Fruit fly (Drosophila melanogaster) whole organism, embryonic: ENCODE measurements around the gene RpL24.

Experiments used
- CG1233 ChIP-seq: fragments of 200-800 bp; sonication (Bioruptor generic); optimal IDR thresholded peaks from 4 replicates; lab custom pipeline; 2018; ENCODE audit warnings: missing biosample characterization, mild to moderate bottlenecking, missing genetic modification characterization
- CG13775 ChIP-seq: fragments of 200-800 bp; sonication (Bioruptor generic); optimal IDR thresholded peaks from 3 replicates; lab custom pipeline; 2017; ENCODE audit warnings: missing biosample characterization, mild to moderate bottlenecking, missing genetic modification characterization
- CG14014 ChIP-seq: fragments of 200-800 bp; sonication (Bioruptor generic); IDR thresholded peaks from 2 replicates; pipeline ENCODE4 v1.3.6; 2022; ENCODE audit warnings: missing biosample characterization, missing genetic modification characterization
- CG17612 ChIP-seq: fragments of 200-800 bp; sonication (Bioruptor generic); IDR thresholded peaks from 2 replicates; pipeline ENCODE4 v1.3.6; 2022; ENCODE audit warnings: missing biosample characterization, missing genetic modification characterization
- CG17912 ChIP-seq: fragments of 200-800 bp; sonication (Bioruptor generic); optimal IDR thresholded peaks from 2 replicates; lab custom pipeline; 2018; ENCODE audit warnings: missing biosample characterization, mild to moderate bottlenecking, missing genetic modification characterization
- CG18011 ChIP-seq: fragments of 200-800 bp; sonication (Bioruptor generic); optimal IDR thresholded peaks from 2 replicates; lab custom pipeline; 2017; ENCODE audit warnings: missing biosample characterization, missing genetic modification characterization, mild to moderate bottlenecking, moderate library complexity, missing genotype
- CG18619 ChIP-seq: fragments of 200-800 bp; sonication (Bioruptor generic); optimal IDR thresholded peaks from 3 replicates; lab custom pipeline; 2017; ENCODE audit warnings: missing biosample characterization, mild to moderate bottlenecking, missing genetic modification characterization
- CG18764 ChIP-seq: fragments of 200-800 bp; sonication (Bioruptor generic); optimal IDR thresholded peaks from 3 replicates; lab custom pipeline; 2016; ENCODE audit warnings: missing biosample characterization, missing genetic modification characterization
- CG2678 ChIP-seq: fragments of 200-800 bp; sonication (Bioruptor generic); optimal IDR thresholded peaks from 3 replicates; lab custom pipeline; 2019; ENCODE audit warnings: missing biosample characterization, mild to moderate bottlenecking, missing genetic modification characterization, moderate library complexity
- CG3065 ChIP-seq: fragments of 200-800 bp; sonication (Bioruptor generic); optimal IDR thresholded peaks from 2 replicates; lab custom pipeline; 2016; ENCODE audit warnings: missing biosample characterization, missing genetic modification characterization
- CG3163 ChIP-seq: fragments of 200-800 bp; sonication (Bioruptor generic); optimal IDR thresholded peaks from 3 replicates; lab custom pipeline; 2016; ENCODE audit warnings: missing biosample characterization, missing genetic modification characterization
- CG32532 ChIP-seq: fragments of 200-800 bp; sonication (Bioruptor generic); IDR thresholded peaks from 2 replicates; pipeline ENCODE4 v1.3.6; 2022; ENCODE audit warnings: missing biosample characterization, missing genetic modification characterization
- CG33213 ChIP-seq: fragments of 200-800 bp; sonication (Bioruptor generic); optimal IDR thresholded peaks from 3 replicates; lab custom pipeline; 2016; ENCODE audit warnings: missing biosample characterization, missing genetic modification characterization
- CG9215 ChIP-seq: fragments of 200-800 bp; sonication (Bioruptor generic); IDR thresholded peaks from 2 replicates; pipeline ENCODE4 v1.3.6; 2022; ENCODE audit warnings: missing biosample characterization, missing genetic modification characterization
- Dad ChIP-seq: fragments of 200-800 bp; sonication (Bioruptor generic); optimal IDR thresholded peaks from 3 replicates; lab custom pipeline; 2016; ENCODE audit warnings: missing biosample characterization, missing genetic modification characterization
- Dref ChIP-seq: fragments of 200-800 bp; sonication (Bioruptor generic); IDR thresholded peaks from 2 replicates; pipeline ENCODE4 v1.3.6; 2022; ENCODE audit warnings: missing biosample characterization, missing genetic modification characterization
- Ets97D ChIP-seq: fragments of 200-800 bp; sonication (Bioruptor generic); optimal IDR thresholded peaks from 3 replicates; lab custom pipeline; 2016; ENCODE audit warnings: missing biosample characterization, missing genetic modification characterization
- Hr3 ChIP-seq: fragments of 200-800 bp; sonication (Bioruptor generic); optimal IDR thresholded peaks from 3 replicates; lab custom pipeline; 2016; ENCODE audit warnings: missing biosample characterization, missing genetic modification characterization
- MESR4 ChIP-seq: fragments of 200-800 bp; sonication (Bioruptor generic); optimal IDR thresholded peaks from 2 replicates; lab custom pipeline; 2018; ENCODE audit warnings: missing biosample characterization, mild to moderate bottlenecking, missing genetic modification characterization, moderate library complexity
- MTF-1 ChIP-seq: fragments of 200-800 bp; sonication (Bioruptor generic); optimal IDR thresholded peaks from 2 replicates; lab custom pipeline; 2018; ENCODE audit warnings: missing biosample characterization, mild to moderate bottlenecking, missing genetic modification characterization, borderline replicate concordance
- Neu2 ChIP-seq: fragments of 200-800 bp; sonication (Bioruptor generic); optimal IDR thresholded peaks from 3 replicates; lab custom pipeline; 2016; ENCODE audit warnings: missing biosample characterization, missing genetic modification characterization, borderline replicate concordance
- Opbp ChIP-seq: fragments of 200-800 bp; sonication (Bioruptor generic); IDR thresholded peaks from 3 replicates; pipeline ENCODE4 v1.3.6; 2022; ENCODE audit warnings: missing biosample characterization, missing genetic modification characterization; ENCODE audit not compliant: partially characterized antibody
- Ravus ChIP-seq: fragments of 200-800 bp; sonication (Bioruptor generic); IDR thresholded peaks from 2 replicates; pipeline ENCODE4 v1.3.6; 2022; ENCODE audit warnings: missing biosample characterization, missing genetic modification characterization
- Scr ChIP-seq: fragments of 200-800 bp; sonication (Bioruptor generic); IDR thresholded peaks from 2 replicates; pipeline ENCODE4 v1.3.6; 2022; ENCODE audit warnings: missing biosample characterization, missing genetic modification characterization; ENCODE audit not compliant: partially characterized antibody
- Sox102F ChIP-seq: fragments of 200-800 bp; sonication (Bioruptor generic); optimal IDR thresholded peaks from 2 replicates; lab custom pipeline; 2018; ENCODE audit warnings: missing biosample characterization, mild to moderate bottlenecking, missing genetic modification characterization, moderate library complexity
- Sry-δ ChIP-seq: fragments of 200-800 bp; sonication (Bioruptor generic); optimal IDR thresholded peaks from 2 replicates; lab custom pipeline; 2016; ENCODE audit warnings: missing biosample characterization, missing genetic modification characterization
- Stat92E ChIP-seq, 3 experiments: fragments of >200 bp in 2 of 3; fragments of 200-800 bp in 1 of 3; sonication (Bioruptor generic) in 1 of 3; optimal IDR thresholded peaks; 2 replicates each; lab custom pipeline; 2017 to 2019; ENCODE audit warnings: missing biosample characterization in 3 of 3, missing genetic modification characterization in 3 of 3, mild to moderate bottlenecking in 1 of 3, moderate library complexity in 1 of 3
- TFAM ChIP-seq: fragments of 200-800 bp; sonication (Bioruptor generic); optimal IDR thresholded peaks from 2 replicates; lab custom pipeline; 2017; ENCODE audit warnings: missing biosample characterization, missing genetic modification characterization, inconsistent platforms
- amos ChIP-seq: fragments of 200-800 bp; sonication (Bioruptor generic); IDR thresholded peaks from 2 replicates; pipeline ENCODE4 v1.3.6; 2022; ENCODE audit warnings: missing biosample characterization, missing genetic modification characterization; ENCODE audit not compliant: partially characterized antibody
- aop ChIP-seq: fragments of 200-800 bp; sonication (Bioruptor generic); IDR thresholded peaks from 2 replicates; pipeline ENCODE4 v1.3.6; 2022; ENCODE audit warnings: missing biosample characterization, missing genetic modification characterization
- ap ChIP-seq: fragments of 200-800 bp; sonication (Bioruptor generic); IDR thresholded peaks from 2 replicates; pipeline ENCODE4 v1.3.6; 2022; ENCODE audit warnings: missing biosample characterization, missing genetic modification characterization
- croc ChIP-seq: fragments of 200-800 bp; sonication (Bioruptor generic); conservative IDR thresholded peaks from 3 replicates; pipeline ENCODE4 v1.3.6; 2022; ENCODE audit warnings: missing biosample characterization, missing genetic modification characterization
- da ChIP-seq: fragments of 200-800 bp; sonication (Bioruptor generic); optimal IDR thresholded peaks from 2 replicates; lab custom pipeline; 2016; ENCODE audit warnings: missing biosample characterization, missing genetic modification characterization
- fu2 ChIP-seq: fragments of 200-800 bp; sonication (Bioruptor generic); optimal IDR thresholded peaks from 2 replicates; lab custom pipeline; 2016; ENCODE audit warnings: missing biosample characterization, missing genetic modification characterization
- gem ChIP-seq: fragments of 200-800 bp; sonication (Bioruptor generic); optimal IDR thresholded peaks from 2 replicates; lab custom pipeline; 2019; ENCODE audit warnings: missing biosample characterization, mild to moderate bottlenecking, missing genetic modification characterization, moderate library complexity
- hb ChIP-seq: fragments of 200-800 bp; sonication (Bioruptor generic); IDR thresholded peaks from 3 replicates; pipeline ENCODE4 v1.3.6; 2022; ENCODE audit warnings: missing biosample characterization, missing genetic modification characterization; ENCODE audit not compliant: partially characterized antibody
- ind ChIP-seq: fragments of 200-800 bp; sonication (Bioruptor generic); optimal IDR thresholded peaks from 3 replicates; lab custom pipeline; 2016; ENCODE audit warnings: missing biosample characterization, missing genetic modification characterization
- ken ChIP-seq: fragments of 200-800 bp; sonication (Bioruptor generic); IDR thresholded peaks from 3 replicates; pipeline ENCODE4 v1.3.6; 2022; ENCODE audit warnings: missing biosample characterization, missing genetic modification characterization
- kni ChIP-seq: fragments of 200-800 bp; sonication (Bioruptor generic); optimal IDR thresholded peaks from 3 replicates; lab custom pipeline; 2017; ENCODE audit warnings: mild to moderate bottlenecking, missing biosample characterization, missing genetic modification reagents, missing genetic modification characterization
- lbe ChIP-seq: fragments of 200-800 bp; sonication (Bioruptor generic); optimal IDR thresholded peaks from 2 replicates; lab custom pipeline; 2016; ENCODE audit warnings: missing biosample characterization, mild to moderate bottlenecking, missing genetic modification characterization
- mam ChIP-seq: fragments of 200-800 bp; sonication (Bioruptor generic); optimal IDR thresholded peaks from 3 replicates; lab custom pipeline; 2016; ENCODE audit warnings: missing biosample characterization, missing genetic modification characterization
- pum ChIP-seq: fragments of 200-800 bp; sonication (Bioruptor generic); optimal IDR thresholded peaks from 2 replicates; lab custom pipeline; 2016; ENCODE audit warnings: missing biosample characterization, missing genetic modification characterization
- repo ChIP-seq: fragments of 200-800 bp; sonication (Bioruptor generic); optimal IDR thresholded peaks from 2 replicates; lab custom pipeline; 2016; ENCODE audit warnings: missing biosample characterization, missing genetic modification characterization
- salm ChIP-seq: fragments of 200-800 bp; sonication (Bioruptor generic); optimal IDR thresholded peaks from 2 replicates; lab custom pipeline; 2018; ENCODE audit warnings: missing biosample characterization, mild to moderate bottlenecking, missing genetic modification characterization
- scrt ChIP-seq: fragments of 200-800 bp; sonication (Bioruptor generic); optimal IDR thresholded peaks from 2 replicates; lab custom pipeline; 2018; ENCODE audit warnings: missing biosample characterization, mild to moderate bottlenecking, missing genetic modification characterization, moderate library complexity
- slp2 ChIP-seq: fragments of 200-800 bp; sonication (Bioruptor generic); optimal IDR thresholded peaks from 2 replicates; lab custom pipeline; 2016; ENCODE audit warnings: missing biosample characterization, missing genetic modification characterization
- stwl ChIP-seq: fragments of 200-800 bp; sonication (Bioruptor generic); optimal IDR thresholded peaks from 3 replicates; lab custom pipeline; 2018; ENCODE audit warnings: missing biosample characterization, mild to moderate bottlenecking, missing genetic modification characterization, moderate library complexity
- tap ChIP-seq: fragments of 200-800 bp; optimal IDR thresholded peaks from 3 replicates; lab custom pipeline; 2019; ENCODE audit warnings: missing biosample characterization, mild to moderate bottlenecking, missing genetic modification characterization, moderate library complexity

RpL24 gene

DNA sequence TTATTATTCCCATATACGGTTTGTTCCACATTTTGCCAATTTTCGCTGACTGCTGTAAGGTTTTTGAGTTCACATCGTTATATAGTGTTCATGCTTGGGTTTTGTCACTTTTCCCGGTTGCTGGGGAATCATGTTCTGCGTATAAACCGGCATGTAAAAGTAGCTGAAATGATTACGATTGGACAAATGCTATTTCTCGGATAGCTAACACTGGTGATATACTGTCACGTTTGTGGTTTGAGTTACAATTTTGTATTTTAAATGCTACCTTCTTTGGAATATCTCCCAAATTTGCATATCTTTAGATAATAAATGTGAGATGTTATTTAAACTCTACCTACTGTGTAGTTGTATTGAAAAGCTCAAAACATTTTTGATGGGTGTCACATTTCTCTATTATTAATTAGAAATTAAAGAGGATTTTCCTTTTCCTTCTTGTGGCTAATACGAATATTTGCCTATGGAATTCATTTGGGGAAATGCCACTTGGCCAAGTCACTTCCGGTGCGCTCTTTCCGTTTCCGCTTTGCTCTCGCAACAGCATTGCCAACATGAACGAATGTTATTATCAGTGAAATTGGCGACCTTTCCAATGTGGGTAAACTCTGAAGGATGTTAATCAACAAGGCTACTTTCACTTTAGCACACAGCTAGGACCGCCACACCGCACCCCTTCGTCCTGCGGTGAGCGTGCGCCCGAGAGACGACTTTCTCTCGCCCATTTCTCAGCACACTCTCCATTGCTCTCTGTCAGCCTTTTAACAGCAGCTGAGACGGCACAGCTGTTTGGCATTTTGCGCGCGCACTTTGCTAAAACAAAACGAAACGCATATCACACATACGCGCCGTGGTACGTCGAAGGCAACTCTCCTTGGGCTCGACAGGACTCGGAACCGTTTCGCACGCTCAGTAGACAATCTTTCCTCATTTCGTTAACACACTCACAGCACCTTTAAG, 19.9 kb upstream of the RpL24 start, which contains the start of the genes CG16956, CG42784 and CG43850 (continued):
- TF ChIP-seq Hr3 (GFP tag; lab: Kevin White, UChicago) (no peak), MTF-1 (GFP tag; lab: Kevin White, UChicago) (peak; percentile 84), CG33213 (GFP tag; lab: Kevin White, UChicago) (peak; percentile 30), amos (GFP tag; lab: Robert Waterston, UW) (no peak; the same call in 1 of the 2 replicates), repo (GFP tag; lab: Kevin White, UChicago) (no peak), Ets97D (peak; percentile 97), Sox102F (peak; percentile 18), stwl (tag; lab: Kevin White, UChicago) (no peak), Dref (no peak), tap (tag; lab: Kevin White, UChicago) (peak; percentile 30), CG17612 (no peak), CG17912 (peak; percentile 71), salm (tag; lab: Kevin White, UChicago) (no peak), Stat92E (GFP tag; optimal IDR thresholded peaks at IDR 0.05; lab: Kevin White, UChicago) (no peak), pum (GFP tag; lab: Kevin White, UChicago) (no peak), Neu2 (GFP tag; lab: Kevin White, UChicago) (no peak), ap (GFP tag; lab: Robert Waterston, UW) (no peak), TFAM (GFP tag; lab: Kevin White, UChicago) (no peak), ken (no peak), mam (GFP tag; lab: Kevin White, UChicago) (no peak), Dad (GFP tag; lab: Kevin White, UChicago) (no peak), fu2 (GFP tag; lab: Kevin White, UChicago) (no peak), CG32532 (GFP tag; lab: Robert Waterston, UW) (peak; percentile 47; the same call in 1 of the 2 replicates), ind (GFP tag; lab: Kevin White, UChicago) (no peak), kni (GFP tag; lab: Kevin White, UChicago) (no peak), CG9215 (GFP tag; lab: Robert Waterston, UW) (no peak; the same call in 1 of the 2 replicates), da (GFP tag; lab: Kevin White, UChicago) (no peak), CG3163 (GFP tag; lab: Kevin White, UChicago) (no peak), CG18619 (GFP tag; lab: Kevin White, UChicago) (peak; percentile 69), Ravus (no peak), hb (no peak), lbe (no peak), aop (no peak), CG3065 (GFP tag; lab: Kevin White, UChicago) (no peak), Scr (GFP tag; lab: Robert Waterston, UW) (no peak), CG18764 (GFP tag; lab: Kevin White, UChicago) (no peak), Sry-δ (GFP tag; lab: Kevin White, UChicago) (no peak), CG2678 (tag; lab: Kevin White, UChicago) (no peak), Opbp (GFP tag; lab: Robert Waterston, UW) (no peak), CG1233 (peak; percentile 69), CG18011 (peak; percentile 13), scrt (GFP tag; lab: Kevin White, UChicago) (peak; percentile 78), gem (no peak), slp2 (no peak), MESR4 (peak; percentile 11), croc (GFP tag; lab: Robert Waterston, UW) (no peak), CG13775 (GFP tag; lab: Kevin White, UChicago) (peak; percentile 56), CG14014 (GFP tag; lab: Robert Waterston, UW) (no peak)
